Worm (Caenorhabditis elegans) whole organism, mixed stage, embryonic: ENCODE results near the gene R05F9.9.

Source experiments
- elt-1 ChIP-seq: sonication (generic microtip); optimal IDR thresholded peaks from 2 replicates; lab custom pipeline; 2017; ENCODE audit warnings: missing genetic modification characterization, mild to moderate bottlenecking, missing compliant biosample characterization, antibody characterized with exemption, moderate library complexity, borderline replicate concordance; ENCODE audit not compliant: insufficient read depth
- elt-3 ChIP-seq: fragments of 150-350 bp; optimal IDR thresholded peaks from 2 replicates; lab custom pipeline; 2014; ENCODE audit warnings: missing biosample characterization, missing genetic modification characterization
- nhr-237 ChIP-seq: fragments of 150-350 bp; optimal IDR thresholded peaks from 2 replicates; lab custom pipeline; 2014; ENCODE audit warnings: missing biosample characterization, missing genetic modification characterization
- ztf-11 ChIP-seq: fragments of 150-350 bp; optimal IDR thresholded peaks from 2 replicates; lab custom pipeline; 2014; ENCODE audit warnings: missing biosample characterization, missing genetic modification characterization

ce11 chrII:4873029-4873428 lies 28.9 kb downstream of the R05F9.9 start, which contains the start of gene col-73:
- TF ChIP-seq elt-1 (no peak), ztf-11 (tag; lab: Kevin White, UChicago) (no peak), nhr-237 (tag; lab: Kevin White, UChicago) (no peak), elt-3 (no peak)
